Fruit fly (Drosophila melanogaster) whole organism, embryonic: ENCODE data around the gene CG46439.
A peak's percentile ranks its signal among the peaks of the same experiment; 100 is the strongest.

Experiments used
- C15 ChIP-seq: fragments of 200-800 bp; sonication (Bioruptor generic); IDR thresholded peaks from 3 replicates; pipeline ENCODE4 v1.3.6; 2022; ENCODE audit warnings: missing biosample characterization, missing genetic modification characterization
- CG10147 ChIP-seq: fragments of 200-800 bp; sonication (Bioruptor generic); optimal IDR thresholded peaks from 2 replicates; lab custom pipeline; 2019; ENCODE audit warnings: missing biosample characterization, mild to moderate bottlenecking, missing genetic modification characterization, moderate library complexity
- CG10321 ChIP-seq: fragments of 200-800 bp; sonication (Bioruptor generic); IDR thresholded peaks from 2 replicates; pipeline ENCODE4 v1.3.6; 2022; ENCODE audit warnings: missing biosample characterization, missing genetic modification characterization
- CG12744 ChIP-seq: fragments of 200-800 bp; sonication (Bioruptor generic); optimal IDR thresholded peaks from 2 replicates; lab custom pipeline; 2016; ENCODE audit warnings: missing biosample characterization, missing genetic modification characterization
- CG13775 ChIP-seq: fragments of 200-800 bp; sonication (Bioruptor generic); optimal IDR thresholded peaks from 3 replicates; lab custom pipeline; 2017; ENCODE audit warnings: missing biosample characterization, mild to moderate bottlenecking, missing genetic modification characterization
- CG14014 ChIP-seq: fragments of 200-800 bp; sonication (Bioruptor generic); IDR thresholded peaks from 2 replicates; pipeline ENCODE4 v1.3.6; 2022; ENCODE audit warnings: missing biosample characterization, missing genetic modification characterization
- CG15073 ChIP-seq: fragments of 200-800 bp; sonication (Bioruptor generic); optimal IDR thresholded peaks from 2 replicates; lab custom pipeline; 2016; ENCODE audit warnings: missing biosample characterization, missing genetic modification characterization
- CG17802 ChIP-seq: fragments of 200-800 bp; sonication (Bioruptor generic); optimal IDR thresholded peaks from 2 replicates; lab custom pipeline; 2018; ENCODE audit warnings: missing biosample characterization, mild to moderate bottlenecking, missing genetic modification characterization, moderate library complexity
- CG2116 ChIP-seq: fragments of 200-800 bp; sonication (Bioruptor generic); optimal IDR thresholded peaks from 3 replicates; lab custom pipeline; 2018; ENCODE audit warnings: missing biosample characterization, mild to moderate bottlenecking, missing genetic modification characterization
- CG30020 ChIP-seq: fragments of 200-800 bp; optimal IDR thresholded peaks from 2 replicates; lab custom pipeline; 2019; ENCODE audit warnings: missing biosample characterization, mild to moderate bottlenecking, missing genetic modification characterization, moderate library complexity
- CG3838 ChIP-seq: fragments of 200-800 bp; sonication (Bioruptor generic); optimal IDR thresholded peaks from 3 replicates; lab custom pipeline; 2016; ENCODE audit warnings: missing biosample characterization, missing genetic modification characterization
- CG3847 ChIP-seq: fragments of 200-800 bp; sonication (Bioruptor generic); IDR thresholded peaks from 2 replicates; pipeline ENCODE4 v1.3.6; 2022; ENCODE audit warnings: missing biosample characterization, missing genetic modification characterization
- CG3995 ChIP-seq: fragments of 200-800 bp; sonication (Bioruptor generic); optimal IDR thresholded peaks from 3 replicates; lab custom pipeline; 2016; ENCODE audit warnings: missing biosample characterization, missing genetic modification characterization
- CG4328 ChIP-seq: fragments of 200-800 bp; sonication (Bioruptor generic); optimal IDR thresholded peaks from 3 replicates; lab custom pipeline; 2017; ENCODE audit warnings: missing biosample characterization, missing genetic modification reagents, missing genetic modification characterization
- CG4360 ChIP-seq: fragments of 200-800 bp; sonication (Bioruptor generic); IDR thresholded peaks from 2 replicates; pipeline ENCODE4 v1.3.6; 2022; ENCODE audit warnings: missing biosample characterization, missing genetic modification characterization
- CG4854 ChIP-seq: fragments of 200-800 bp; sonication (Bioruptor generic); optimal IDR thresholded peaks from 2 replicates; lab custom pipeline; 2016; ENCODE audit warnings: missing biosample characterization, missing genetic modification characterization, inconsistent platforms
- CG6765 ChIP-seq: fragments of 200-800 bp; sonication (Bioruptor generic); optimal IDR thresholded peaks from 3 replicates; lab custom pipeline; 2017; ENCODE audit warnings: missing biosample characterization, mild to moderate bottlenecking, missing genetic modification characterization
- CG7357 ChIP-seq: fragments of 200-800 bp; sonication (Bioruptor generic); IDR thresholded peaks from 3 replicates; pipeline ENCODE4 v1.3.6; 2022; ENCODE audit warnings: missing biosample characterization, missing genetic modification characterization
- CG7963 ChIP-seq: fragments of 200-800 bp; sonication (Bioruptor generic); IDR thresholded peaks from 3 replicates; pipeline ENCODE4 v1.3.6; 2022; ENCODE audit warnings: missing biosample characterization, missing genetic modification characterization; ENCODE audit not compliant: partially characterized antibody
- CG8924 ChIP-seq: fragments of 200-800 bp; optimal IDR thresholded peaks from 3 replicates; lab custom pipeline; 2019; ENCODE audit warnings: missing biosample characterization, mild to moderate bottlenecking, missing genetic modification characterization, moderate library complexity
- CG9215 ChIP-seq: fragments of 200-800 bp; sonication (Bioruptor generic); IDR thresholded peaks from 2 replicates; pipeline ENCODE4 v1.3.6; 2022; ENCODE audit warnings: missing biosample characterization, missing genetic modification characterization
- Camta ChIP-seq: fragments of 200-800 bp; sonication (Bioruptor generic); optimal IDR thresholded peaks from 2 replicates; lab custom pipeline; 2016; ENCODE audit warnings: missing biosample characterization, missing genetic modification characterization
- Dek ChIP-seq: fragments of 200-800 bp; sonication (Bioruptor generic); optimal IDR thresholded peaks from 3 replicates; lab custom pipeline; 2019; ENCODE audit warnings: missing biosample characterization, mild to moderate bottlenecking, missing genetic modification characterization, moderate library complexity
- Dp ChIP-seq: fragments of 200-800 bp; sonication (Bioruptor generic); optimal IDR thresholded peaks from 2 replicates; lab custom pipeline; 2018; ENCODE audit warnings: missing biosample characterization, mild to moderate bottlenecking, missing genetic modification characterization, moderate library complexity
- Ets97D ChIP-seq: fragments of 200-800 bp; sonication (Bioruptor generic); optimal IDR thresholded peaks from 3 replicates; lab custom pipeline; 2016; ENCODE audit warnings: missing biosample characterization, missing genetic modification characterization
- Fer2 ChIP-seq: fragments of 200-800 bp; sonication (Bioruptor generic); optimal IDR thresholded peaks from 2 replicates; lab custom pipeline; 2018; ENCODE audit warnings: missing biosample characterization, mild to moderate bottlenecking, missing genetic modification characterization, moderate library complexity
- Gug ChIP-seq: fragments of 200-800 bp; sonication (Bioruptor generic); IDR thresholded peaks from 4 replicates; pipeline ENCODE4 v1.3.6; 2022; ENCODE audit warnings: missing biosample characterization, missing genetic modification characterization
- Hr3 ChIP-seq: fragments of 200-800 bp; sonication (Bioruptor generic); optimal IDR thresholded peaks from 3 replicates; lab custom pipeline; 2016; ENCODE audit warnings: missing biosample characterization, missing genetic modification characterization
- MESR4 ChIP-seq: fragments of 200-800 bp; sonication (Bioruptor generic); optimal IDR thresholded peaks from 2 replicates; lab custom pipeline; 2018; ENCODE audit warnings: missing biosample characterization, mild to moderate bottlenecking, missing genetic modification characterization, moderate library complexity
- NFAT ChIP-seq: fragments of 200-800 bp; sonication (Bioruptor generic); IDR thresholded peaks from 2 replicates; pipeline ENCODE4 v1.3.6; 2022; ENCODE audit warnings: missing biosample characterization, missing genetic modification characterization
- Opbp ChIP-seq: fragments of 200-800 bp; sonication (Bioruptor generic); IDR thresholded peaks from 3 replicates; pipeline ENCODE4 v1.3.6; 2022; ENCODE audit warnings: missing biosample characterization, missing genetic modification characterization; ENCODE audit not compliant: partially characterized antibody
- PHDP ChIP-seq: fragments of 200-800 bp; sonication (Bioruptor generic); optimal IDR thresholded peaks from 3 replicates; lab custom pipeline; 2018; ENCODE audit warnings: missing biosample characterization, mild to moderate bottlenecking, missing genetic modification characterization, moderate library complexity
- Ptx1 ChIP-seq: fragments of 200-800 bp; sonication (Bioruptor generic); IDR thresholded peaks from 2 replicates; pipeline ENCODE4 v1.3.6; 2022; ENCODE audit warnings: missing biosample characterization, missing genetic modification characterization
- Rfx ChIP-seq: fragments of 200-800 bp; sonication (Bioruptor generic); IDR thresholded peaks from 2 replicates; pipeline ENCODE4 v1.3.6; 2022; ENCODE audit warnings: missing biosample characterization, missing genetic modification characterization
- Rx ChIP-seq: fragments of 200-800 bp; sonication (Bioruptor generic); IDR thresholded peaks from 2 replicates; pipeline ENCODE4 v1.3.6; 2022; ENCODE audit warnings: missing biosample characterization, missing genetic modification characterization
- Sin3A ChIP-seq: fragments of >200 bp; optimal IDR thresholded peaks from 2 replicates; lab custom pipeline; 2018
- Spps ChIP-seq: fragments of 200-800 bp; sonication (Bioruptor generic); optimal IDR thresholded peaks from 2 replicates; lab custom pipeline; 2018; ENCODE audit warnings: missing biosample characterization, mild to moderate bottlenecking, missing genetic modification characterization
- caup ChIP-seq: fragments of 200-800 bp; sonication (Bioruptor generic); optimal IDR thresholded peaks from 3 replicates; lab custom pipeline; 2017; ENCODE audit warnings: missing biosample characterization, mild to moderate bottlenecking, missing genetic modification characterization, moderate library complexity; ENCODE audit not compliant: severe bottlenecking
- cg ChIP-seq: fragments of 200-800 bp; sonication (Bioruptor generic); optimal IDR thresholded peaks from 3 replicates; lab custom pipeline; 2019; ENCODE audit warnings: missing biosample characterization, mild to moderate bottlenecking, missing genetic modification characterization, moderate library complexity
- chm ChIP-seq: fragments of 200-800 bp; sonication (Bioruptor generic); IDR thresholded peaks from 2 replicates; pipeline ENCODE4 v1.3.6; 2022; ENCODE audit warnings: missing biosample characterization, missing genetic modification characterization
- emc ChIP-seq: fragments of 200-800 bp; sonication (Bioruptor generic); optimal IDR thresholded peaks from 2 replicates; lab custom pipeline; 2016; ENCODE audit warnings: missing biosample characterization, missing genetic modification characterization
- fru ChIP-seq: fragments of >200 bp; optimal IDR thresholded peaks from 2 replicates; lab custom pipeline; 2017
- gcm ChIP-seq: fragments of 200-800 bp; sonication (Bioruptor generic); optimal IDR thresholded peaks from 2 replicates; lab custom pipeline; 2019; ENCODE audit warnings: missing biosample characterization, mild to moderate bottlenecking, missing genetic modification characterization, moderate library complexity
- gcm2 ChIP-seq: fragments of 200-800 bp; sonication (Bioruptor generic); optimal IDR thresholded peaks from 2 replicates; lab custom pipeline; 2016; ENCODE audit warnings: missing biosample characterization, missing genetic modification characterization
- grau ChIP-seq: fragments of 200-800 bp; optimal IDR thresholded peaks from 3 replicates; lab custom pipeline; 2019; ENCODE audit warnings: missing biosample characterization, mild to moderate bottlenecking, missing genetic modification characterization, moderate library complexity
- grn ChIP-seq: fragments of 200-800 bp; sonication (Bioruptor generic); optimal IDR thresholded peaks from 3 replicates; lab custom pipeline; 2017; ENCODE audit warnings: missing biosample characterization, missing genetic modification characterization
- gt ChIP-seq: fragments of 200-800 bp; sonication (Bioruptor generic); IDR thresholded peaks from 2 replicates; pipeline ENCODE4 v1.3.6; 2022; ENCODE audit warnings: missing biosample characterization, missing genetic modification characterization
- hth ChIP-seq: fragments of >200 bp; optimal IDR thresholded peaks from 2 replicates; lab custom pipeline; 2017; ENCODE audit warnings: inconsistent platforms
- klu ChIP-seq: fragments of 200-800 bp; sonication (Bioruptor generic); IDR thresholded peaks from 2 replicates; pipeline ENCODE4 v1.3.6; 2022; ENCODE audit warnings: missing biosample characterization, missing genetic modification characterization
- mam ChIP-seq: fragments of 200-800 bp; sonication (Bioruptor generic); optimal IDR thresholded peaks from 3 replicates; lab custom pipeline; 2016; ENCODE audit warnings: missing biosample characterization, missing genetic modification characterization
- nom ChIP-seq: fragments of 200-800 bp; sonication (Bioruptor generic); optimal IDR thresholded peaks from 2 replicates; lab custom pipeline; 2017; ENCODE audit warnings: missing biosample characterization, missing genetic modification characterization, mild to moderate bottlenecking, moderate library complexity, missing genetic modification reagents
- toy ChIP-seq: fragments of 200-800 bp; sonication (Bioruptor generic); IDR thresholded peaks from 2 replicates; pipeline ENCODE4 v1.3.6; 2022; ENCODE audit warnings: missing biosample characterization, missing genetic modification characterization
- ttk ChIP-seq: fragments of 200-800 bp; sonication (Bioruptor generic); IDR thresholded peaks from 2 replicates; pipeline ENCODE4 v2.1.2; 2022; ENCODE audit warnings: missing biosample characterization, missing genetic modification characterization

CG46439 gene

dm6 chr3L:11119901-11120418 lies 23.9 kb upstream of the CG46439 start (continued):
- TF ChIP-seq CG4854 (GFP tag; lab: Kevin White, UChicago) (no peak), Dp (GFP tag; lab: Kevin White, UChicago) (no peak), caup (GFP tag; lab: Kevin White, UChicago) (peak; percentile 70), PHDP (peak; percentile 53), gcm2 (no peak), Dek (tag; lab: Kevin White, UChicago) (no peak), CG30020 (tag; lab: Kevin White, UChicago) (no peak), gt (GFP tag; lab: Robert Waterston, UW) (no peak), emc (no peak), toy (no peak), CG3847 (GFP tag; lab: Robert Waterston, UW) (no peak; the same call in 1 of the 2 replicates), CG3995 (no peak), CG12744 (no peak), Ptx1 (GFP tag; lab: Robert Waterston, UW) (no peak), CG4328 (GFP tag; lab: Kevin White, UChicago) (peak; percentile 79), Opbp (GFP tag; lab: Robert Waterston, UW) (no peak), Hr3 (no peak), ttk (GFP tag; lab: Robert Waterston, UW) (no peak), fru (no peak), hth (lab: Kevin White, UChicago) (no peak), Fer2 (tag; lab: Kevin White, UChicago) (peak; percentile 14), CG6765 (GFP tag; lab: Kevin White, UChicago) (peak; percentile 49), C15 (no peak), CG3838 (GFP tag; lab: Kevin White, UChicago) (no peak), Spps (no peak), mam (GFP tag; lab: Kevin White, UChicago) (no peak), CG17802 (tag; lab: Kevin White, UChicago) (no peak), CG10321 (GFP tag; lab: Robert Waterston, UW) (no peak), CG9215 (no peak), CG14014 (no peak), Rx (no peak), gcm (GFP tag; lab: Kevin White, UChicago) (peak; percentile 45), Gug (GFP tag; lab: Robert Waterston, UW) (no peak), NFAT (peak; percentile 6; the same call in 1 of the 2 replicates), Camta (GFP tag; lab: Kevin White, UChicago) (no peak), chm (GFP tag; lab: Robert Waterston, UW) (0 out of 2 replicates have a peak, but pooled peaks have one; percentile 11), Ets97D (GFP tag; lab: Kevin White, UChicago) (no peak), Sin3A (lab: Kevin White, UChicago) (no peak), Rfx (no peak; the same call in 1 of the 2 replicates), CG7357 (GFP tag; lab: Robert Waterston, UW) (no peak), klu (GFP tag; lab: Robert Waterston, UW) (no peak), CG8924 (peak; percentile 46), cg (GFP tag; lab: Kevin White, UChicago) (peak; percentile 98), CG2116 (GFP tag; lab: Kevin White, UChicago) (no peak), CG15073 (no peak), grau (tag; lab: Kevin White, UChicago) (no peak), nom (GFP tag; lab: Kevin White, UChicago) (no peak), CG10147 (GFP tag; lab: Kevin White, UChicago) (peak; percentile 56), grn (GFP tag; lab: Kevin White, UChicago) (no peak), CG7963 (GFP tag; lab: Robert Waterston, UW) (no peak), CG13775 (GFP tag; lab: Kevin White, UChicago) (no peak), CG4360 (GFP tag; lab: Robert Waterston, UW) (peak; percentile 5; the same call in 1 of the 2 replicates), MESR4 (GFP tag; lab: Kevin White, UChicago) (no peak)
